Fruit fly (Drosophila melanogaster): Measurements from ENCODE around the gene Pfdn6.

The Pfdn6 gene

dm6 chr3L:19902560-19903399 lies 20.7 kb upstream of the Pfdn6 start (continued):
- TF ChIP-seq CG6654 (GFP tag; optimal IDR thresholded peaks at IDR 0.05) (peak; percentile 82), Sry-δ (GFP tag; optimal IDR thresholded peaks at IDR 0.05) (peak; percentile 63), Pdp1 (GFP tag; optimal IDR thresholded peaks at IDR 0.05) (peak; percentile 91 to 96), HLH4C (GFP tag; IDR thresholded peaks at IDR 0.05; ENCODE audit: partially characterized antibody) (no peak), maf-S (GFP tag; optimal IDR thresholded peaks at IDR 0.05) (peak; percentile 96), fd64A (GFP tag; optimal IDR thresholded peaks at IDR 0.05) (peak; percentile 30), bsh (GFP tag; optimal IDR thresholded peaks at IDR 0.05) (peak; percentile 90 to 95), CG32532 (GFP tag; IDR thresholded peaks at IDR 0.05) (peak; percentile 96), Tbp (GFP tag; optimal IDR thresholded peaks at IDR 0.05) (no peak), jumu (GFP tag; optimal IDR thresholded peaks at IDR 0.05) (peak; percentile 91), onecut (GFP tag; IDR thresholded peaks at IDR 0.05) (peak; percentile 73), oc (tag; optimal IDR thresholded peaks at IDR 0.05) (peak; percentile 92), NFAT (GFP tag; IDR thresholded peaks at IDR 0.05) (peak; percentile 92), lbe (GFP tag; optimal IDR thresholded peaks at IDR 0.05) (peak; percentile 97), unc-4 (GFP tag; IDR thresholded peaks at IDR 0.05; ENCODE audit: partially characterized antibody) (no peak), crp (GFP tag; optimal IDR thresholded peaks at IDR 0.05) (peak in 1 of 2 experiments; percentile 57), vvl (GFP tag; IDR thresholded peaks at IDR 0.05) (peak; percentile 95), BtbVII (GFP tag; optimal IDR thresholded peaks at IDR 0.05) (peak; percentile 85), CG1603 (tag; optimal IDR thresholded peaks at IDR 0.05) (peak; percentile 97), CG4424 (GFP tag; optimal IDR thresholded peaks at IDR 0.05) (peak; percentile 92), CG12744 (GFP tag; optimal IDR thresholded peaks at IDR 0.05) (peak; percentile 92), CG14860 (GFP tag; IDR thresholded peaks at IDR 0.05; ENCODE audit: partially characterized antibody) (no peak), CG34422 (GFP tag; IDR thresholded peaks at IDR 0.05) (peak; percentile 84), CG18764 (GFP tag; optimal IDR thresholded peaks at IDR 0.05) (peak; percentile 88), sens (GFP tag) (peak; percentile 99), Hand (GFP tag; optimal IDR thresholded peaks at IDR 0.05) (peak; percentile 79), ro (GFP tag; IDR thresholded peaks at IDR 0.05) (no peak; the same call in 1 of the 2 replicates), pb (GFP tag; optimal IDR thresholded peaks at IDR 0.05) (peak; percentile 94), bowl (GFP tag; IDR thresholded peaks at IDR 0.05) (peak; percentile 86), Elba2 (GFP tag; optimal IDR thresholded peaks at IDR 0.05) (peak; percentile 13), mirr (GFP tag; optimal IDR thresholded peaks at IDR 0.05) (peak; percentile 76), Mes4 (GFP tag; optimal IDR thresholded peaks at IDR 0.05) (peak; percentile 87), lov (optimal IDR thresholded peaks at IDR 0.05) (no peak), lov (GFP tag; IDR thresholded peaks at IDR 0.05) (peak; percentile 90), az2 (GFP tag; optimal IDR thresholded peaks at IDR 0.05) (peak; percentile 95), CG4328 (GFP tag; optimal IDR thresholded peaks at IDR 0.05) (peak; percentile 53), Max (GFP tag; optimal IDR thresholded peaks at IDR 0.05) (peak; percentile 91), gro (GFP tag; optimal IDR thresholded peaks at IDR 0.05) (peak; percentile 86), cwo (GFP tag; optimal IDR thresholded peaks at IDR 0.05) (peak; percentile 90), CG2202 (tag; optimal IDR thresholded peaks at IDR 0.05) (peak; percentile 78), CG7987 (GFP tag; optimal IDR thresholded peaks at IDR 0.05) (peak; percentile 80), Poxn (GFP tag; IDR thresholded peaks at IDR 0.05) (peak; percentile 87), CG2712 (tag; optimal IDR thresholded peaks at IDR 0.05) (peak; percentile 90), Scr (GFP tag; IDR thresholded peaks at IDR 0.05; ENCODE audit: partially characterized antibody) (no peak), CG6791 (GFP tag; IDR thresholded peaks at IDR 0.05; ENCODE audit: partially characterized antibody) (no peak), Dad (GFP tag; optimal IDR thresholded peaks at IDR 0.05) (peak; percentile 86), Bteb2 (GFP tag; optimal IDR thresholded peaks at IDR 0.05) (peak; percentile 96), Aef1 (GFP tag; IDR thresholded peaks at IDR 0.05) (peak; percentile 94), CG8281 (tag; optimal IDR thresholded peaks at IDR 0.05) (peak; percentile 81)

Measured in whole organism, embryonic.